Fruit fly (Drosophila melanogaster): ENCODE data around the gene Galk.

Galk gene

dm6 chr3L:8953199-8953956 is 32.5 kb downstream of the Galk start (continued):
- TF ChIP-seq dmrt99B (tag; optimal IDR thresholded peaks at IDR 0.05) (peak; percentile 79), Ravus (GFP tag; IDR thresholded peaks at IDR 0.05) (no peak), CG15269 (tag; optimal IDR thresholded peaks at IDR 0.05) (peak; percentile 77), CG12219 (GFP tag; optimal IDR thresholded peaks at IDR 0.05) (peak; percentile 56), CG2120 (GFP tag; optimal IDR thresholded peaks at IDR 0.05) (peak; percentile 70), gcm2 (GFP tag; optimal IDR thresholded peaks at IDR 0.05) (no peak), Nf-YB (GFP tag; optimal IDR thresholded peaks at IDR 0.05) (peak; percentile 52), kay (GFP tag; optimal IDR thresholded peaks at IDR 0.05) (no peak), CG15514 (GFP tag; optimal IDR thresholded peaks at IDR 0.05) (peak; percentile 57), Fer1 (GFP tag; optimal IDR thresholded peaks at IDR 0.05) (peak; percentile 82), CG1792 (GFP tag; optimal IDR thresholded peaks at IDR 0.05) (no peak), CG14860 (GFP tag; IDR thresholded peaks at IDR 0.05; ENCODE audit: partially characterized antibody) (peak; percentile 41; the same call in 2 of the 3 replicates), Atf3 (GFP tag; optimal IDR thresholded peaks at IDR 0.05) (no peak), CG2202 (tag; optimal IDR thresholded peaks at IDR 0.05) (peak; percentile 9), CG1832 (GFP tag; optimal IDR thresholded peaks at IDR 0.05) (no peak), CG12236 (GFP tag; optimal IDR thresholded peaks at IDR 0.05) (no peak), Hsf (GFP tag; optimal IDR thresholded peaks at IDR 0.05) (peak; percentile 52), pzg (GFP tag; optimal IDR thresholded peaks at IDR 0.05) (peak; percentile 21), CG3407 (GFP tag; optimal IDR thresholded peaks at IDR 0.05) (peak; percentile 65), tll (GFP tag; optimal IDR thresholded peaks at IDR 0.05) (no peak), caup (GFP tag; optimal IDR thresholded peaks at IDR 0.05; ENCODE audit: severe bottlenecking) (peak; percentile 60), Atf-2 (GFP tag; optimal IDR thresholded peaks at IDR 0.05) (no peak), CG12942 (GFP tag; optimal IDR thresholded peaks at IDR 0.05) (no peak), CG4404 (GFP tag; IDR thresholded peaks at IDR 0.05) (no peak), H2.0 (GFP tag; IDR thresholded peaks at IDR 0.05) (no peak), gfzf (GFP tag; optimal IDR thresholded peaks at IDR 0.05) (no peak), CG11247 (GFP tag; IDR thresholded peaks at IDR 0.05) (no peak), CG17568 (GFP tag; optimal IDR thresholded peaks at IDR 0.05) (peak; percentile 5), fd102C (GFP tag; optimal IDR thresholded peaks at IDR 0.05) (no peak), dysf (GFP tag; IDR thresholded peaks at IDR 0.05) (peak; percentile 72), CG10431 (GFP tag; optimal IDR thresholded peaks at IDR 0.05) (peak; percentile 24), wor (GFP tag; IDR thresholded peaks at IDR 0.05) (no peak), Blimp-1 (GFP tag; optimal IDR thresholded peaks at IDR 0.05) (peak; percentile 59), wek (GFP tag; optimal IDR thresholded peaks at IDR 0.05) (no peak), chn (GFP tag; optimal IDR thresholded peaks at IDR 0.05) (peak; percentile 2), aop (GFP tag; IDR thresholded peaks at IDR 0.05) (no peak), luna (GFP tag; optimal IDR thresholded peaks at IDR 0.05) (no peak), CG7271 (tag; optimal IDR thresholded peaks at IDR 0.05) (no peak), CG16815 (GFP tag; optimal IDR thresholded peaks at IDR 0.05) (peak; percentile 34), jumu (GFP tag; optimal IDR thresholded peaks at IDR 0.05) (peak; percentile 45)
